Worm (Caenorhabditis elegans) whole organism, young adult: Measurements from ENCODE around the gene srw-87.
A peak's percentile ranks its signal among the peaks of the same experiment; 100 is the strongest.

Experiments used
- B0336.3 ChIP-seq: fragments of 200-800 bp; sonication (Bioruptor generic); IDR thresholded peaks from 2 replicates; pipeline ENCODE4 v1.3.6; 2022; ENCODE audit warnings: missing genetic modification characterization, missing compliant biosample characterization
- F37B4.10 ChIP-seq: fragments of 200-800 bp; sonication (Bioruptor generic); IDR thresholded peaks from 2 replicates; pipeline ENCODE4 v1.3.6; 2022; ENCODE audit warnings: missing genetic modification characterization, missing compliant biosample characterization
- F57A8.1 ChIP-seq: fragments of 200-800 bp; sonication (Bioruptor generic); optimal IDR thresholded peaks from 2 replicates; lab custom pipeline; 2018; ENCODE audit warnings: mild to moderate bottlenecking, missing genetic modification characterization, moderate library complexity, missing compliant biosample characterization
- Y56A3A.18 ChIP-seq: fragments of 200-800 bp; sonication (Bioruptor generic); IDR thresholded peaks from 2 replicates; pipeline ENCODE4 v1.3.6; 2022; ENCODE audit warnings: missing genetic modification reagents, missing genetic modification characterization, missing compliant biosample characterization
- Y67H2A.10 ChIP-seq: fragments of 200-800 bp; sonication (Bioruptor generic); conservative IDR thresholded peaks from 2 replicates; pipeline ENCODE4 v1.3.6; 2022; ENCODE audit warnings: missing genetic modification reagents, missing genetic modification characterization, missing compliant biosample characterization
- Y95B8A.8 ChIP-seq: fragments of 200-800 bp; sonication (Bioruptor generic); IDR thresholded peaks from 2 replicates; pipeline ENCODE4 v1.3.6; 2022; ENCODE audit warnings: missing genetic modification reagents, missing genetic modification characterization, missing compliant biosample characterization
- akir-1 ChIP-seq: fragments of 200-800 bp; sonication (Bioruptor generic); optimal IDR thresholded peaks from 2 replicates; lab custom pipeline; 2018; ENCODE audit warnings: mild to moderate bottlenecking, missing genetic modification characterization, moderate library complexity, missing compliant biosample characterization
- attf-3 ChIP-seq: fragments of 200-800 bp; sonication (Bioruptor generic); conservative IDR thresholded peaks from 2 replicates; pipeline ENCODE4 v1.3.6; 2022; ENCODE audit warnings: missing genetic modification reagents, missing genetic modification characterization, missing compliant biosample characterization
- attf-5 ChIP-seq: fragments of 200-800 bp; sonication (Bioruptor generic); optimal IDR thresholded peaks from 2 replicates; lab custom pipeline; 2018; ENCODE audit warnings: mild to moderate bottlenecking, missing genetic modification characterization, missing compliant biosample characterization
- bed-1 ChIP-seq: fragments of 200-800 bp; sonication (Bioruptor generic); IDR thresholded peaks from 2 replicates; pipeline ENCODE4 v1.3.6; 2022; ENCODE audit warnings: missing genetic modification reagents, missing genetic modification characterization, missing compliant biosample characterization
- bed-2 ChIP-seq: fragments of 200-800 bp; sonication (Bioruptor generic); IDR thresholded peaks from 2 replicates; pipeline ENCODE4 v1.3.6; 2022; ENCODE audit warnings: missing genetic modification reagents, missing genetic modification characterization, missing compliant biosample characterization
- cebp-1 ChIP-seq, 2 experiments: fragments of 200-800 bp in 1 of 2; sonication (Bioruptor generic) in 1 of 2; sonication (generic microtip) in 1 of 2; IDR thresholded peaks in 1 of 2; optimal IDR thresholded peaks in 1 of 2; 2 replicates each; pipeline versions ENCODE4 v1.3.6 to Lab custom; 2017 to 2022; ENCODE audit warnings: missing compliant biosample characterization in 2 of 2, missing genetic modification characterization in 2 of 2, mild to moderate bottlenecking in 1 of 2, missing genetic modification reagents in 1 of 2, moderate library complexity in 1 of 2
- dox-1 ChIP-seq: fragments of 200-800 bp; sonication (Bioruptor generic); IDR thresholded peaks from 2 replicates; pipeline ENCODE4 v1.3.6; 2022; ENCODE audit warnings: missing genetic modification reagents, missing genetic modification characterization, missing compliant biosample characterization
- efl-1 ChIP-seq: fragments of 150-350 bp; optimal IDR thresholded peaks from 2 replicates; lab custom pipeline; 2014; ENCODE audit warnings: missing biosample characterization, missing genetic modification reagents, missing genetic modification characterization
- egl-18 ChIP-seq: fragments of 200-800 bp; sonication (Bioruptor generic); IDR thresholded peaks from 2 replicates; pipeline ENCODE4 v1.3.6; 2022; ENCODE audit warnings: missing genetic modification reagents, missing genetic modification characterization, missing compliant biosample characterization
- egrh-3 ChIP-seq: fragments of 200-800 bp; sonication (Bioruptor generic); IDR thresholded peaks from 2 replicates; pipeline ENCODE4 v1.3.6; 2022; ENCODE audit warnings: missing genetic modification reagents, missing genetic modification characterization, missing compliant biosample characterization
- hlh-12 ChIP-seq: sonication (generic microtip); optimal IDR thresholded peaks from 2 replicates; lab custom pipeline; 2016; ENCODE audit warnings: missing genetic modification characterization, missing compliant biosample characterization
- hmg-1.2 ChIP-seq: fragments of 200-800 bp; sonication (Bioruptor generic); IDR thresholded peaks from 2 replicates; pipeline ENCODE4 v1.3.6; 2022; ENCODE audit warnings: missing genetic modification reagents, missing genetic modification characterization, missing compliant biosample characterization
- lag-1 ChIP-seq: fragments of 200-800 bp; sonication (Bioruptor generic); IDR thresholded peaks from 2 replicates; pipeline ENCODE4 v1.3.6; 2022; ENCODE audit warnings: missing genetic modification reagents, missing genetic modification characterization, missing compliant biosample characterization
- lin-40 ChIP-seq: sonication (generic microtip); optimal IDR thresholded peaks from 2 replicates; lab custom pipeline; 2016; ENCODE audit warnings: missing genetic modification characterization, mild to moderate bottlenecking, missing compliant biosample characterization, missing genotype, missing genetic modification reagents
- lir-1 ChIP-seq: fragments of 200-800 bp; sonication (Bioruptor generic); conservative IDR thresholded peaks from 2 replicates; pipeline ENCODE4 v1.3.6; 2022; ENCODE audit warnings: missing genetic modification reagents, missing genetic modification characterization, missing compliant biosample characterization
- lsl-1 ChIP-seq: fragments of 200-800 bp; sonication (Bioruptor generic); optimal IDR thresholded peaks from 2 replicates; lab custom pipeline; 2018; ENCODE audit warnings: mild to moderate bottlenecking, missing genetic modification characterization, moderate library complexity, missing compliant biosample characterization
- lsy-27 ChIP-seq: sonication (generic microtip); optimal IDR thresholded peaks from 2 replicates; lab custom pipeline; 2017; ENCODE audit warnings: missing genetic modification characterization, mild to moderate bottlenecking, missing compliant biosample characterization, antibody characterized with exemption, missing genotype, borderline replicate concordance; ENCODE audit not compliant: insufficient read depth
- madf-10 ChIP-seq: sonication (generic microtip); optimal IDR thresholded peaks from 2 replicates; lab custom pipeline; 2016; ENCODE audit warnings: mild to moderate bottlenecking, missing genetic modification characterization, missing compliant biosample characterization
- madf-3 ChIP-seq: fragments of 200-800 bp; sonication (Bioruptor generic); IDR thresholded peaks from 2 replicates; pipeline ENCODE4 v1.3.6; 2022; ENCODE audit warnings: missing genetic modification reagents, missing genetic modification characterization, missing compliant biosample characterization
- madf-8 ChIP-seq: fragments of 200-800 bp; sonication (Bioruptor generic); conservative IDR thresholded peaks from 2 replicates; pipeline ENCODE4 v1.3.6; 2022; ENCODE audit warnings: missing genetic modification reagents, missing genetic modification characterization, missing compliant biosample characterization
- mel-28 ChIP-seq: sonication (generic microtip); optimal IDR thresholded peaks from 2 replicates; lab custom pipeline; 2016; ENCODE audit warnings: borderline replicate concordance, mild to moderate bottlenecking, missing genetic modification characterization, missing compliant biosample characterization
- nfya-1 ChIP-seq: sonication (generic microtip); optimal IDR thresholded peaks from 2 replicates; lab custom pipeline; 2017; ENCODE audit warnings: antibody characterized with exemption, missing compliant biosample characterization, missing genetic modification characterization, borderline replicate concordance; ENCODE audit not compliant: insufficient read depth
- nfyb-1 ChIP-seq: fragments of 200-800 bp; sonication (Bioruptor generic); IDR thresholded peaks from 2 replicates; pipeline ENCODE4 v1.3.6; 2022; ENCODE audit warnings: missing genetic modification reagents, missing genetic modification characterization, missing compliant biosample characterization
- nhr-27 ChIP-seq: fragments of 200-800 bp; sonication (Bioruptor generic); optimal IDR thresholded peaks from 2 replicates; lab custom pipeline; 2018; ENCODE audit warnings: mild to moderate bottlenecking, missing genetic modification characterization, moderate library complexity, missing compliant biosample characterization
- nhr-80 ChIP-seq: sonication (generic microtip); optimal IDR thresholded peaks from 2 replicates; lab custom pipeline; 2016; ENCODE audit warnings: missing genetic modification characterization, missing compliant biosample characterization
- pbrm-1 ChIP-seq: fragments of 200-800 bp; sonication (Bioruptor generic); IDR thresholded peaks from 2 replicates; pipeline ENCODE4 v1.3.6; 2022; ENCODE audit warnings: missing genetic modification reagents, missing genetic modification characterization, missing compliant biosample characterization
- rpc-1 ChIP-seq, 2 experiments: fragments of 150-350 bp in 1 of 2; sonication (generic microtip) in 1 of 2; optimal IDR thresholded peaks; 2 replicates each; lab custom pipeline; 2014 to 2018; ENCODE audit warnings: missing biosample characterization in 1 of 2, missing genetic modification characterization in 1 of 2, missing genetic modification reagents in 1 of 2, missing genotype in 1 of 2
- snpc-1.3 ChIP-seq: sonication (generic microtip); optimal IDR thresholded peaks from 2 replicates; lab custom pipeline; 2017; ENCODE audit warnings: missing genetic modification characterization, mild to moderate bottlenecking, missing compliant biosample characterization, antibody characterized with exemption, moderate library complexity, missing genotype, missing genetic modification reagents; ENCODE audit not compliant: insufficient read depth
- snpc-3.4 ChIP-seq: sonication (generic microtip); optimal IDR thresholded peaks from 2 replicates; lab custom pipeline; 2017; ENCODE audit warnings: missing genetic modification characterization, mild to moderate bottlenecking, missing compliant biosample characterization, antibody characterized with exemption, moderate library complexity, missing genotype, missing genetic modification reagents
- snpc-4 ChIP-seq, 5 experiments: fragments of 150-350 bp in 1 of 5; sonication (generic microtip) in 4 of 5; optimal IDR thresholded peaks; 2 replicates each; lab custom pipeline; 2014 to 2018; ENCODE audit warnings: missing genetic modification characterization in 5 of 5, missing biosample characterization in 3 of 5, antibody characterized with exemption in 2 of 5, mild to moderate bottlenecking in 2 of 5, missing compliant biosample characterization in 2 of 5, missing genotype in 2 of 5, moderate library complexity in 2 of 5, missing genetic modification reagents in 1 of 5
- sptf-2 ChIP-seq: fragments of 200-800 bp; sonication (Bioruptor generic); optimal IDR thresholded peaks from 2 replicates; lab custom pipeline; 2018; ENCODE audit warnings: mild to moderate bottlenecking, missing genetic modification characterization, missing compliant biosample characterization
- unc-62 ChIP-seq: fragments of 150-350 bp; optimal IDR thresholded peaks from 2 replicates; lab custom pipeline; 2014; ENCODE audit warnings: missing biosample characterization, missing genetic modification reagents, missing genetic modification characterization
- zim-3 ChIP-seq: sonication (generic microtip); optimal IDR thresholded peaks from 2 replicates; lab custom pipeline; 2017; ENCODE audit warnings: mild to moderate bottlenecking, missing genetic modification characterization, moderate library complexity, missing compliant biosample characterization

srw-87 gene

DNA sequence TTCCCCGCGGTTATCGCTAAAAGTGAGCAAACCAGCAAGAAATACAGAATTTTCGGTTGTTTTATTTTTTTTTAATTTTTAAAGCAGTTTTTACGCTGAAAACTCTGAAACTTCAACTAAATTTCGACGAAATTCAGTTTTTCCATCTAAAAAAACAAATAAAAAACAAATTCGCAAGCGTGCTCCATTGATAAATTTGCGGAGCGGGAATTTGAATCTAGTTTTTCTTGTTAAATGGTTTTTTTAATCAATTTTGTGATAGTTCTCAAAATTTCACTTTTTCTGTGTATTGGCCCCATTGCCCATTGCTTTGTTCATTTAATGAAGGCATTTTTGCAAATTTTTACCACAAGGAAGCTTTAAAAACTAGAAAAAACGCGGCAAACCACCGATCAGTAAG lies 20.4 kb downstream of the srw-87 start (continued):
- TF ChIP-seq bed-2 (GFP tag; lab: Robert Waterston, UW) = no peak
- no peak for TF ChIP-seq rpc-1 (optimal IDR thresholded peaks at IDR 0.05; lab: Kevin White, UChicago)
- TF ChIP-seq rpc-1 (tag; optimal IDR thresholded peaks at IDR 0.05; lab: Kevin White, UChicago) = no peak
- no peak for TF ChIP-seq hlh-12 (tag; lab: Kevin White, UChicago)
- TF ChIP-seq snpc-1.3 (tag; lab: Kevin White, UChicago) = peak; percentile 20

DNA sequence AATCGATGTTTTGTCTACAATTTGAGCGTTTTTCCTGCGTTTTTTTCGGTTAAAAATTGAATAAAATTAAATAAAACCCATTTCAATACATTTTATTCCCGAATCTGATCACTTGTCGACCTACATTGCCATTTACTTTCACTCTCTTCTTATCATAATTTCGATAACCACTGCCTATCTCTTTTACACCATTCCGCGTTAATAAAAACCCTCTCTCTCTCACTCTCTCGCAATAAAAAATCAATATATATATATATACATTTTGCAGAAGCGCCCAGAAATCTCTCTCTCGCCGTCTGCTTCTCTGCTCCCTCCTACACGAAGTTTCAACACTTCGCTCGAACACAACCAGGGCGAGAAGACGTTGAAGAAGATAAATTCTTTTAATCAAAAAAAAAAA lies 20.8 kb downstream of the srw-87 start, which contains the start of gene pptr-1:
Gene pptr-1, plus strand, starts transcription at position 269 of the 400 bp plus-strand sequence.
- TF ChIP-seq F37B4.10 (GFP tag; lab: Robert Waterston, UW) (no peak), hmg-1.2 (GFP tag; lab: Robert Waterston, UW) (peak; percentile 32; the same call in 1 of the 2 replicates), nhr-80 (tag; lab: Kevin White, UChicago) (peak; percentile 47), Y56A3A.18 (GFP tag; lab: Robert Waterston, UW) (0 out of 2 replicates have a peak, but pooled peaks have one; percentile 12), lin-40 (tag; lab: Kevin White, UChicago) (peak; percentile 20), cebp-1 (GFP tag; IDR thresholded peaks at IDR 0.05; lab: Robert Waterston, UW) (no peak), cebp-1 (tag; optimal IDR thresholded peaks at IDR 0.05; lab: Kevin White, UChicago) (peak; percentile 4)

DNA sequence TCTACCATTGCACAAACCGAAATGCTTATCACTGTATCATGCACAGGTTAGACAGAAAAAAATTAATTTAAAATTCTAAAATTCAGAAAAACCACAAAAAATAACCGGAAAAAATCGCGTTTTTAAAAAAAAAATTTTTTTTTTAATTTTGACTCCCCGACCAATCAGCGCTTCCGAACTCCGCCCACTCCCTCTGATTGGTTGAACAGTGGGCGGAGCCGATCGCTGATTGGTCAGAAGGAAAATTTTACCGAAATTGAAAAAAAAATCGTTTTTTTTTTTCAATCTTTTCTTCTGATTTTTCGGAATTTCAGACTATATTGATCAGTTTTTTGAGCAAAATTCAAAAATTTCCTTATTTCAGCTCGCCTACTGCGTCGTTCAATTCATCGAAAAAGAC lies 24.9 kb downstream of the srw-87 start:
- TF ChIP-seq nfyb-1 (GFP tag; lab: Robert Waterston, UW) (peak; percentile 98), zim-3 (tag; lab: Kevin White, UChicago) (no peak)

DNA sequence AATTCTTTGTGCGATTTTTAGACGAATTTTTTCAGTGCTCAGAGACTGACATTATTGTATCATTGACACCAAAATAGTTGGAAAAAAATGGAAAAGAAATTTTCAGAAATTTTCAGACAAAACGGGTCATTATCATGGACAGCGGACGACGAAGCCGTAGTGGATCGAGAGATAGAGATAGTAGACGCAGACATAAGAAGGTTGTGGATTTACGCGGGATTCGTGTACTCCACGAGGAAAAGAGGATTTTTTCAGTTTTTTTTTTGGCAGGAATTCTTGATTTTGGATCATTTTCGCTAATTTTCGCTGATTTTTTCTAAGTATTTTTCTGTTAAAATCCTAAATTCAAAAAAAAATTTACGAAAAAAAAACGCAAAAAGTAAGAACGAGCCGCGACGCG lies 31.1 kb downstream of the srw-87 start, which contains the start of gene W08G11.3:
Gene W08G11.3, plus strand, starts transcription at position 107 of the 400 bp plus-strand sequence.
- TF ChIP-seq madf-8 (no peak), egl-18 (no peak), egrh-3 (GFP tag; lab: Robert Waterston, UW) (no peak), nfya-1 (tag; lab: Kevin White, UChicago) (no peak), cebp-1 (GFP tag; IDR thresholded peaks at IDR 0.05; lab: Robert Waterston, UW) (no peak), cebp-1 (tag; optimal IDR thresholded peaks at IDR 0.05; lab: Kevin White, UChicago) (no peak), lag-1 (no peak), Y67H2A.10 (no peak), Y56A3A.18 (GFP tag; lab: Robert Waterston, UW) (0 out of 2 replicates have a peak, but pooled peaks have one; percentile 42), attf-3 (GFP tag; lab: Robert Waterston, UW) (no peak), bed-2 (GFP tag; lab: Robert Waterston, UW) (no peak), snpc-4 (GFP tag; optimal IDR thresholded peaks at IDR 0.05; lab: Kevin White, UChicago) (no peak), snpc-4 (tag; optimal IDR thresholded peaks at IDR 0.05; lab: Kevin White, UChicago) (no peak), mel-28 (tag; lab: Kevin White, UChicago) (no peak), pbrm-1 (GFP tag; lab: Robert Waterston, UW) (no peak), lir-1 (no peak), efl-1 (GFP tag; lab: Kevin White, UChicago) (no peak), B0336.3 (peak; percentile 21; the same call in 1 of the 2 replicates), nhr-27 (no peak), Y95B8A.8 (GFP tag; lab: Robert Waterston, UW) (0 out of 2 replicates have a peak, but pooled peaks have one; percentile 25), nfyb-1 (GFP tag; lab: Robert Waterston, UW) (0 out of 2 replicates have a peak, but pooled peaks have one; percentile 14), F57A8.1 (GFP tag; lab: Kevin White, UChicago) (no peak), lsy-27 (tag; lab: Kevin White, UChicago) (no peak), lsl-1 (GFP tag; lab: Kevin White, UChicago) (no peak), bed-1 (GFP tag; lab: Robert Waterston, UW) (no peak), madf-10 (tag; lab: Kevin White, UChicago) (no peak), unc-62 (GFP tag; lab: Kevin White, UChicago) (no peak), akir-1 (no peak), sptf-2 (GFP tag; lab: Kevin White, UChicago) (no peak), dox-1 (GFP tag; lab: Robert Waterston, UW) (no peak), madf-3 (GFP tag; lab: Robert Waterston, UW) (no peak), snpc-3.4 (tag; lab: Kevin White, UChicago) (no peak), attf-5 (GFP tag; lab: Kevin White, UChicago) (no peak)
